Worm (Caenorhabditis elegans) whole organism, L1 larva: Measurements from ENCODE around the gene srw-41.

Source experiments
- C34B4.2 ChIP-seq: sonication (generic microtip); optimal IDR thresholded peaks from 2 replicates; lab custom pipeline; 2017; ENCODE audit warnings: mild to moderate bottlenecking, missing genetic modification characterization, missing compliant biosample characterization
- alr-1 ChIP-seq: fragments of 200-800 bp; sonication (Bioruptor generic); optimal IDR thresholded peaks from 2 replicates; lab custom pipeline; 2018; ENCODE audit warnings: borderline replicate concordance, mild to moderate bottlenecking, missing genetic modification characterization, missing compliant biosample characterization
- aly-2 ChIP-seq: fragments of 150-350 bp; optimal IDR thresholded peaks from 2 replicates; lab custom pipeline; 2014; ENCODE audit warnings: missing biosample characterization, missing genetic modification characterization
- ama-1 ChIP-seq: fragments of 150-350 bp; optimal IDR thresholded peaks from 2 replicates; lab custom pipeline; 2014
- blmp-1 ChIP-seq: fragments of 150-350 bp; optimal IDR thresholded peaks from 2 replicates; lab custom pipeline; 2014; ENCODE audit warnings: missing biosample characterization, missing genetic modification characterization
- ceh-88 ChIP-seq: fragments of 200-800 bp; sonication (Bioruptor generic); IDR thresholded peaks from 2 replicates; pipeline ENCODE4 v1.3.6; 2022; ENCODE audit warnings: missing genetic modification characterization, missing compliant biosample characterization
- ceh-90 ChIP-seq: sonication (generic microtip); optimal IDR thresholded peaks from 2 replicates; lab custom pipeline; 2016; ENCODE audit warnings: missing genetic modification characterization, missing compliant biosample characterization
- ces-1 ChIP-seq: fragments of 150-350 bp; optimal IDR thresholded peaks from 2 replicates; lab custom pipeline; 2014; ENCODE audit warnings: missing biosample characterization, missing genetic modification reagents, missing genetic modification characterization
- dsc-1 ChIP-seq: sonication (generic microtip); optimal IDR thresholded peaks from 2 replicates; lab custom pipeline; 2016; ENCODE audit warnings: mild to moderate bottlenecking, missing genetic modification characterization, missing compliant biosample characterization
- efl-1 ChIP-seq, 4 experiments: fragments of 150-350 bp; optimal IDR thresholded peaks in 3 of 4; peaks in 1 of 4; 1 replicate in 1 of 4; 2 replicates in 3 of 4; lab custom pipeline; 2014; ENCODE audit warnings: missing biosample characterization in 2 of 4, missing genetic modification characterization in 2 of 4, missing genetic modification reagents in 2 of 4
- egl-27 ChIP-seq, 2 experiments: fragments of 150-350 bp in 1 of 2; sonication (generic microtip); optimal IDR thresholded peaks; 3 replicates each; lab custom pipeline; 2017 to 2018; ENCODE audit warnings: missing biosample characterization in 2 of 2, missing genetic modification characterization in 2 of 2, missing genetic modification reagents in 2 of 2
- elt-2 ChIP-seq: sonication (generic microtip); optimal IDR thresholded peaks from 2 replicates; lab custom pipeline; 2016; ENCODE audit warnings: missing genetic modification characterization, mild to moderate bottlenecking, inconsistent platforms, missing compliant biosample characterization, missing genetic modification reagents
- elt-3 ChIP-seq, 6 experiments: fragments of 150-350 bp in 1 of 6; sonication (generic microtip); optimal IDR thresholded peaks; 2 replicates each; lab custom pipeline; 2017 to 2018; ENCODE audit warnings: missing biosample characterization in 6 of 6, missing genetic modification characterization in 6 of 6, inconsistent platforms in 1 of 6
- fkh-4 ChIP-seq: sonication (generic microtip); optimal IDR thresholded peaks from 2 replicates; lab custom pipeline; 2016; ENCODE audit warnings: missing compliant biosample characterization, missing genetic modification characterization, borderline replicate concordance
- fkh-8 ChIP-seq: sonication (generic microtip); optimal IDR thresholded peaks from 2 replicates; lab custom pipeline; 2016; ENCODE audit warnings: mild to moderate bottlenecking, missing genetic modification characterization, missing compliant biosample characterization
- fos-1 ChIP-seq: fragments of 150-350 bp; optimal IDR thresholded peaks from 2 replicates; lab custom pipeline; 2014; ENCODE audit warnings: missing biosample characterization, missing genetic modification characterization
- grh-1 ChIP-seq: fragments of 200-800 bp; sonication (Bioruptor generic); IDR thresholded peaks from 2 replicates; pipeline ENCODE4 v1.3.6; 2022; ENCODE audit warnings: missing genetic modification reagents, missing genetic modification characterization, missing compliant biosample characterization
- hlh-4 ChIP-seq: sonication (generic microtip); optimal IDR thresholded peaks from 2 replicates; lab custom pipeline; 2016; ENCODE audit warnings: mild to moderate bottlenecking, missing genetic modification characterization, missing compliant biosample characterization
- isw-1 ChIP-seq: fragments of 200-800 bp; sonication (Bioruptor generic); IDR thresholded peaks from 2 replicates; pipeline ENCODE4 v1.3.6; 2022; ENCODE audit warnings: missing genetic modification characterization, missing compliant biosample characterization
- lin-14 ChIP-seq: fragments of 200-800 bp; sonication (Bioruptor generic); optimal IDR thresholded peaks from 2 replicates; lab custom pipeline; 2018; ENCODE audit warnings: mild to moderate bottlenecking, missing genetic modification characterization, moderate library complexity, missing compliant biosample characterization
- lin-35 ChIP-seq, 2 experiments: fragments of 150-350 bp; optimal IDR thresholded peaks; 2 replicates each; lab custom pipeline; 2014; ENCODE audit warnings: missing biosample characterization in 2 of 2, missing genetic modification characterization in 2 of 2, missing genetic modification reagents in 2 of 2
- lin-39 ChIP-seq: fragments of 150-350 bp; optimal IDR thresholded peaks from 2 replicates; lab custom pipeline; 2014; ENCODE audit warnings: missing biosample characterization, missing genetic modification reagents, missing genetic modification characterization
- lir-3 ChIP-seq: sonication (generic microtip); optimal IDR thresholded peaks from 2 replicates; lab custom pipeline; 2016; ENCODE audit warnings: mild to moderate bottlenecking, missing genetic modification characterization, moderate library complexity, missing compliant biosample characterization; ENCODE audit not compliant: poor library complexity
- mab-9 ChIP-seq: fragments of 200-800 bp; sonication (Bioruptor generic); IDR thresholded peaks from 2 replicates; pipeline ENCODE4 v1.3.6; 2022; ENCODE audit warnings: missing genetic modification reagents, missing genetic modification characterization, missing compliant biosample characterization
- mep-1 ChIP-seq: fragments of 150-350 bp; optimal IDR thresholded peaks from 2 replicates; lab custom pipeline; 2014; ENCODE audit warnings: missing biosample characterization, missing genetic modification characterization
- nhr-11 ChIP-seq: fragments of 150-350 bp; optimal IDR thresholded peaks from 2 replicates; lab custom pipeline; 2014; ENCODE audit warnings: missing biosample characterization, missing genetic modification characterization
- nhr-19 ChIP-seq: fragments of 200-800 bp; sonication (Bioruptor generic); conservative IDR thresholded peaks from 2 replicates; pipeline ENCODE4 v1.3.6; 2022; ENCODE audit warnings: missing genetic modification characterization, missing compliant biosample characterization
- nhr-20 ChIP-seq: sonication (generic microtip); optimal IDR thresholded peaks from 2 replicates; lab custom pipeline; 2016; ENCODE audit warnings: mild to moderate bottlenecking, missing genetic modification characterization, missing compliant biosample characterization
- nhr-47 ChIP-seq: sonication (generic microtip); optimal IDR thresholded peaks from 2 replicates; lab custom pipeline; 2016; ENCODE audit warnings: mild to moderate bottlenecking, missing genetic modification characterization, moderate library complexity, missing compliant biosample characterization
- nhr-71 ChIP-seq: sonication (generic microtip); optimal IDR thresholded peaks from 2 replicates; lab custom pipeline; 2016; ENCODE audit warnings: mild to moderate bottlenecking, missing genetic modification characterization, moderate library complexity, missing compliant biosample characterization
- nhr-76 ChIP-seq: sonication (generic microtip); optimal IDR thresholded peaks from 2 replicates; lab custom pipeline; 2017; ENCODE audit warnings: missing biosample characterization, missing genetic modification characterization
- pqm-1 ChIP-seq: sonication (generic microtip); optimal IDR thresholded peaks from 3 replicates; lab custom pipeline; 2017; ENCODE audit warnings: missing biosample characterization, missing genetic modification characterization
- skn-1 ChIP-seq: fragments of 150-350 bp; optimal IDR thresholded peaks from 2 replicates; lab custom pipeline; 2014; ENCODE audit warnings: missing biosample characterization, missing genetic modification characterization
- snpc-4 ChIP-seq: fragments of 150-350 bp; optimal IDR thresholded peaks from 2 replicates; lab custom pipeline; 2014; ENCODE audit warnings: missing biosample characterization, missing genetic modification characterization
- sox-4 ChIP-seq: sonication (generic microtip); optimal IDR thresholded peaks from 2 replicates; lab custom pipeline; 2016; ENCODE audit warnings: missing genetic modification characterization, missing compliant biosample characterization
- sptf-1 ChIP-seq: fragments of 150-350 bp; optimal IDR thresholded peaks from 2 replicates; lab custom pipeline; 2014; ENCODE audit warnings: missing biosample characterization, missing genetic modification characterization
- swsn-7 ChIP-seq: sonication (generic microtip); optimal IDR thresholded peaks from 2 replicates; lab custom pipeline; 2016; ENCODE audit warnings: missing genetic modification characterization, missing compliant biosample characterization
- tbx-2 ChIP-seq: sonication (generic microtip); optimal IDR thresholded peaks from 2 replicates; lab custom pipeline; 2016; ENCODE audit warnings: missing genetic modification characterization, missing compliant biosample characterization
- tlp-1 ChIP-seq: fragments of 150-350 bp; optimal IDR thresholded peaks from 2 replicates; lab custom pipeline; 2014; ENCODE audit warnings: missing biosample characterization, missing genetic modification characterization
- unc-30 ChIP-seq: sonication (generic microtip); optimal IDR thresholded peaks from 2 replicates; lab custom pipeline; 2017; ENCODE audit warnings: missing biosample characterization, missing genetic modification characterization
- vab-15 ChIP-seq: sonication (generic microtip); optimal IDR thresholded peaks from 2 replicates; lab custom pipeline; 2017; ENCODE audit warnings: missing genotype, mild to moderate bottlenecking, missing genetic modification characterization, missing compliant biosample characterization

srw-41 gene

DNA sequence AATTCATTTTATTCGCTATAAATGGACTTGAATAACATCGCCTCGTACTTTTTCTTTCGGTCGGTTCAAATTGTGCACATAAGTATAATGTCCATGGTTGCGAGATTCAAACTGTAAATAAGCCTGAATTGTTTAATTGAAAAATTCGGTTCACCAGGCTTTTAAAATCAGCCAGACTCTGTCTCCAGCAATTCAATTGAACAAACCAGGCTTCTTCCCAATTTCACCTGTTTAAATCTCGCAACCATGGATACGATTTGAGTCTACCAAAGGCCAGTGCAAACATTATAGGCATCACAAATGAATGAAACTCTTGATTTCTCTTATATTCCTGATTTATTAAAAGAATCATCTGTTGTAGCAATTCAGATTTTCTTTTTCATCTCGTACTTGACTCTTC is 34.3 kb downstream of the srw-41 start, which contains the start of gene srz-100:
srz-100 (plus strand) TSS at position 301 of the 400 bp plus-strand sequence.
- no peak for TF ChIP-seq efl-1 (optimal IDR thresholded peaks at IDR 0.05; lab: Kevin White, UChicago)
- TF ChIP-seq efl-1 (GFP tag; optimal IDR thresholded peaks at IDR 0.05 in 1 of 2; lab: Kevin White, UChicago): peak in 1 of 2 experiments; percentile 39
- no peak for TF ChIP-seq blmp-1

DNA sequence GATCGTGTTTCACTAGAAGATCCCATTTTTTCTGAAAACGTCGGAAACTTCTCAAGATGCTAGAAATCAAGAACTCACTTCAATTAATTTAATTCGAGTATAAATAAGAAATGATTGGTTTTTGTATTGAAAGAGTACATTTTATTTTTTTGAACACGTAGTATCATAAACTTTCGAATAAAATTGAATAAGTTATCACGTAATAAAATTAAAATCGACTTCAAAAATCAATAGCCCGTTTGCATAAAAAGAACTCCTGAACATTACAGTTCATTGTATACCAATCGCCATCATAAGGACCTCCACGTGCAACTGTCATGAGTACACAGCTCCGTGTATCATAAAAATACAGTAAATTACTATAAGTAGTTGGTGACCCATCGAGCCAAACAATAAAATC is 36.4 kb downstream of the srw-41 start, which contains the start of gene T25E12.16:
T25E12.16 (minus strand) TSS at position 101 of the 400 bp plus-strand sequence.
- TF ChIP-seq isw-1 (GFP tag; lab: Robert Waterston, UW): no peak
- TF ChIP-seq ceh-88 (GFP tag; lab: Robert Waterston, UW): no peak
- no peak for TF ChIP-seq fkh-4 (tag; lab: Kevin White, UChicago)
- TF ChIP-seq nhr-47 (tag; lab: Kevin White, UChicago): no peak
- TF ChIP-seq dsc-1 (tag; lab: Kevin White, UChicago): no peak
- TF ChIP-seq grh-1: no peak
- TF ChIP-seq lin-35 (GFP tag; optimal IDR thresholded peaks at IDR 0.05; lab: Kevin White, UChicago): no peak
- TF ChIP-seq hlh-4: no peak
- TF ChIP-seq tlp-1: no peak
- TF ChIP-seq elt-2 (tag; lab: Kevin White, UChicago): no peak
- TF ChIP-seq ces-1: no peak
- TF ChIP-seq C34B4.2: no peak
- TF ChIP-seq, all 84 proteins: peak for 0

DNA sequence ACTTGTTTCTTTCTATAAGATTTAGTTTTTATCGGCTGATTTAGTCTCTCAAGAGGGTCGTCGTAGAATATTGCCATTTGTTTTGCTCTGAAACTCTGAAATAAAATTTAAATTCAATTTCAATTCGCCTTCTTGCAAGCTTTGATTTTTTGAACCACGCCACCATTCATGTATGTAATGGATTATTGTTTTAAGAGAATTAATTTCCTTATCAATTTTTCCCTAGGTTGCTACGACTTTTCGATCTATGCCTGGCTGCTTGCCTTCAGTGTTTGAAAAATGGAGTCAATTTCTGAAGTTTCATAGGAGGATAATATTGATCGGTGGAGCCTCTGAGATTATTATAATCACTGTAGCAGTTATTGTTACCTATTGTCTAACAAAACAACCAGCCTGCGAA is 38.2 kb downstream of the srw-41 start, which contains the start of the genes clec-38 and clec-34:
clec-38 (minus strand) TSS at position 101 of the 400 bp plus-strand sequence.
clec-34 (plus strand) TSS at position 248 of the 400 bp plus-strand sequence.
- no peak for TF ChIP-seq unc-30 (tag; lab: Kevin White, UChicago)
- no peak for TF ChIP-seq tbx-2 (tag; lab: Kevin White, UChicago)
- no peak for TF ChIP-seq blmp-1
- TF ChIP-seq swsn-7 (tag; lab: Kevin White, UChicago): no peak
- TF ChIP-seq grh-1: no peak
- TF ChIP-seq sox-4: no peak
- no peak for TF ChIP-seq mep-1
- TF ChIP-seq elt-3 (tag; optimal IDR thresholded peaks at IDR 0.05; lab: Kevin White, UChicago): no peak
- no peak for TF ChIP-seq nhr-19 (GFP tag; lab: Robert Waterston, UW)
- no peak for TF ChIP-seq elt-2 (tag; lab: Kevin White, UChicago)
- no peak for TF ChIP-seq lin-14 (GFP tag; lab: Kevin White, UChicago)
- TF ChIP-seq sptf-1: no peak
- no peak for TF ChIP-seq mab-9 (GFP tag; lab: Robert Waterston, UW)
- TF ChIP-seq aly-2: no peak

DNA sequence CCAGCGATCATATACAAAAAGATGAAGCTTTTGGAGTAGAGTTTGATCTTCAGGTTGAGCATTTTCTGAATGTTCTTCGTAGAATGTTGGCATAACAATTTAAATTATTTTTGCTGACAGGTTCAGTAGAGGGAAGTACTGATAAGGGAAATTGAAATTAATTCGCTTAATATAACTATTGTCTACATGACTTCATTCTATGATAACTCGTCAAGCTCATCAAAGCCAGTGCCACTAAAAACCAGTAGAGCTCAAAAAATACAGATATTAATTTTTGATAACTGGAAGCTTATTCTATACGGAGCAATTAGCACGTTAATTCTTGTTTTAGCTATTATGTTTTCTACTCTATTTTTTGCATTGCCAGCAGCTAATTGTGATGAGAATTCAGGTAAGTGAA is 41.8 kb downstream of the srw-41 start, which contains the start of the genes clec-29 and clec-39:
clec-29 (minus strand) TSS at position 101 of the 400 bp plus-strand sequence.
clec-39 (plus strand) TSS at position 169 of the 400 bp plus-strand sequence.
- no peak for TF ChIP-seq fkh-4 (tag; lab: Kevin White, UChicago)
- no peak for TF ChIP-seq C34B4.2
- TF ChIP-seq blmp-1: no peak
- TF ChIP-seq skn-1 (tag; lab: Kevin White, UChicago): no peak
- TF ChIP-seq alr-1: no peak

DNA sequence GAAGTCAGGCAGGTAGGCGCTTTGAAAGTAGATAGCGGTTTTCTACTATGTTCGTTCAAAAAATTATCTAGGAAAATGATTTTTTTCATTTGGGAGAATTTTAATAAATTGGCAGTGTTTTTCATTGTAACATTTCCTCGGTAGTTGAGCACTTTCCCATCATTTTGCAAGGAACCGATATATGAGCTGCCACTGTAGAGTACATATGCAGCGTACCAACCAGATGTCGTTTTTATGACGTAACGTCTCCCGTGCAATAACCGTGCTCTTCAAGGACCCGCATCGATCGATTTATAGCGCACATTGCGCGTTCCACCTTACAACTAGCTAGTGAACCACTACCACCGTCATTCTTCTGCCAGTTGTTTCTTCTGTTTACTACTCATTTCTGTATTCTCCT is 44.8 kb downstream of the srw-41 start, which contains the start of gene T25E12.6:
T25E12.6 (plus strand) TSS at position 301 of the 400 bp plus-strand sequence.
- TF ChIP-seq snpc-4 (tag; lab: Kevin White, UChicago) (no peak), nhr-71 (no peak), egl-27 (tag; optimal IDR thresholded peaks at IDR 0.05; lab: Kevin White, UChicago) (no peak), ceh-90 (tag; lab: Kevin White, UChicago) (no peak), ama-1 (no peak), vab-15 (tag; lab: Kevin White, UChicago) (no peak), lir-3 (tag; lab: Kevin White, UChicago) (no peak), fos-1 (tag; lab: Kevin White, UChicago) (no peak), fkh-8 (tag; lab: Kevin White, UChicago) (no peak), nhr-76 (tag; lab: Kevin White, UChicago) (no peak), nhr-20 (tag; lab: Kevin White, UChicago) (no peak), tlp-1 (no peak), lin-39 (no peak), unc-30 (tag; lab: Kevin White, UChicago) (no peak), blmp-1 (no peak), nhr-11 (tag; lab: Kevin White, UChicago) (no peak), pqm-1 (tag; lab: Kevin White, UChicago) (no peak)
